Worm (Caenorhabditis elegans): ENCODE measurements around the gene lido-14.

lido-14 gene

ce11 chrII:3327104-3327503, 31.8 kb upstream of the lido-14 start, which contains the start of gene Y46D2A.3:
Gene Y46D2A.3 (minus strand): TSS chrII:3327204.
- TF ChIP-seq tbx-8 (GFP tag; optimal IDR thresholded peaks at IDR 0.05) = no peak
- TF ChIP-seq mep-1 (tag; optimal IDR thresholded peaks at IDR 0.05) = no peak
- TF ChIP-seq unc-39 (tag; optimal IDR thresholded peaks at IDR 0.05) = no peak
- no peak for TF ChIP-seq drap-1 (GFP tag; optimal IDR thresholded peaks at IDR 0.05)
- no peak for TF ChIP-seq M03D4.4 (tag; optimal IDR thresholded peaks at IDR 0.05)
- TF ChIP-seq blmp-1 (tag; optimal IDR thresholded peaks at IDR 0.05) = no peak
- no peak for TF ChIP-seq unc-62 (GFP tag; optimal IDR thresholded peaks at IDR 0.05)

DNA sequence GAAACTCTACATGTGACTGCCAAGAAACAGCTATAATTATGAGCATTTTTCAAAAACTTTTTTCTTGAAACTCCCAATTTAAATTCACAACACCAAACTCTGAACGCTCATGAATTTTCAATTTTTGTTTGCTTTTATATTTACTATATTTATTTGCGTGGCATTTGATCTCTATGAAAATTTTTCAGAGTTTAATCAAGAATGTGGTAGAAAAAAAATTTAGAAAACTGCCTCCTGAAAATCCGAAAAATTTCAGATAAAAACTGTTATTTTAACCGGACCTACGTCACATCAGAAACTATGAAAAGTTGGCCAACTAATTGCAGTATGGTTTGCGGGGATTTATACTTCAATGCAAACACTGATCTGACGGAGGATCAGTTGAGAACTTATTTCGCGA, 26.9 kb upstream of the lido-14 start, which contains the start of gene irld-27:
TSS of gene irld-27 (plus strand) at position 301 of the 400 bp plus-strand sequence.
- TF ChIP-seq lin-13 (tag; optimal IDR thresholded peaks at IDR 0.05) (no peak), lsy-2 (tag; optimal IDR thresholded peaks at IDR 0.05) (no peak), flh-1 (GFP tag; optimal IDR thresholded peaks at IDR 0.05) (no peak), snpc-4 (tag; optimal IDR thresholded peaks at IDR 0.05) (no peak), lin-32 (GFP tag; optimal IDR thresholded peaks at IDR 0.05) (no peak), ceh-39 (tag; optimal IDR thresholded peaks at IDR 0.05) (no peak), drap-1 (GFP tag; optimal IDR thresholded peaks at IDR 0.05) (no peak), M03D4.4 (tag; optimal IDR thresholded peaks at IDR 0.05) (no peak), nhr-12 (tag; optimal IDR thresholded peaks at IDR 0.05) (no peak), sem-2 (GFP tag; optimal IDR thresholded peaks at IDR 0.05) (no peak), zip-8 (tag; optimal IDR thresholded peaks at IDR 0.05) (no peak), hlh-1 (tag; optimal IDR thresholded peaks at IDR 0.05) (no peak), unc-39 (tag; optimal IDR thresholded peaks at IDR 0.05) (no peak), tbx-8 (GFP tag; optimal IDR thresholded peaks at IDR 0.05) (no peak)

ce11 chrII:3337039-3337438, 21.9 kb upstream of the lido-14 start, which contains the start of gene F14D2.19:
Gene F14D2.19 (minus strand): TSS chrII:3337139.
- TF ChIP-seq ceh-83 (GFP tag; optimal IDR thresholded peaks at IDR 0.05) (no peak), ham-2 (GFP tag; optimal IDR thresholded peaks at IDR 0.05) (no peak), mep-1 (tag; optimal IDR thresholded peaks at IDR 0.05) (no peak), ceh-43 (GFP tag; optimal IDR thresholded peaks at IDR 0.05) (no peak), drap-1 (GFP tag; optimal IDR thresholded peaks at IDR 0.05) (no peak), tbx-8 (GFP tag; optimal IDR thresholded peaks at IDR 0.05) (no peak), elt-1 (tag; optimal IDR thresholded peaks at IDR 0.05; ENCODE audit: borderline replicate concordance, insufficient read depth) (no peak)

DNA sequence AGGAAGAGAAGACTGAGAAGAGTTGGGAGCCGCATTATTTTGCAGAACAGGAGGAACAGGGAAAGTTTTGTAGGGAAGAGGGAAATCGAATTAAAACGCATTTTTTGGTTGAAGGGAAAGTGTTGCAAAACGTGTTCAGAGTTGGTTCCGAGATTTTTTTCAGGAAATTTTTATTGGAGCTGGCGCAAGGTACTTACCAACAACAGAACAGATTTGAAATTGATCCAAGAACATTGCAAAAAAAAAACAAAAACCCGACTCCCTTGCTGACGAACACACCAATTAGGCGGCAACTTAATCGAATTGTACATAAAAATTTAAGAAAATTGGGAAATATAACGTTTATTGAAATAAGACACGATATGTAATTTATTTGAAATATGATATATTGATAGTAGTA, 20.4 kb upstream of the lido-14 start, which contains the start of gene F14D2.7:
TSS of gene F14D2.7 (minus strand) at position 101 of the 400 bp plus-strand sequence.
- TF ChIP-seq cnd-1 (tag; optimal IDR thresholded peaks at IDR 0.05) = no peak
- TF ChIP-seq ceh-39 (tag; optimal IDR thresholded peaks at IDR 0.05) = no peak
- no peak for TF ChIP-seq nhr-28 (tag; optimal IDR thresholded peaks at IDR 0.05)
- no peak for TF ChIP-seq tbx-8 (GFP tag; optimal IDR thresholded peaks at IDR 0.05)
- no peak for TF ChIP-seq elt-3 (tag; optimal IDR thresholded peaks at IDR 0.05)
- TF ChIP-seq unc-120 (tag; optimal IDR thresholded peaks at IDR 0.05; ENCODE audit: poor library complexity, severe bottlenecking) = no peak
- no peak for TF ChIP-seq nhr-12 (tag; optimal IDR thresholded peaks at IDR 0.05)
- TF ChIP-seq mep-1 (tag; optimal IDR thresholded peaks at IDR 0.05) = no peak
- TF ChIP-seq ceh-43 (GFP tag; optimal IDR thresholded peaks at IDR 0.05) = no peak
- TF ChIP-seq nhr-2 (tag; optimal IDR thresholded peaks at IDR 0.05) = no peak
- no peak for TF ChIP-seq sem-2 (GFP tag; optimal IDR thresholded peaks at IDR 0.05)
- TF ChIP-seq bed-3 (GFP tag; optimal IDR thresholded peaks at IDR 0.05) = no peak
- no peak for TF ChIP-seq zip-8 (tag; optimal IDR thresholded peaks at IDR 0.05)
- no peak for TF ChIP-seq mab-5 (tag; optimal IDR thresholded peaks at IDR 0.05)
- no peak for TF ChIP-seq nhr-76 (tag; optimal IDR thresholded peaks at IDR 0.05)
- no peak for TF ChIP-seq lin-32 (GFP tag; optimal IDR thresholded peaks at IDR 0.05)
- TF ChIP-seq nhr-237 (tag; optimal IDR thresholded peaks at IDR 0.05) = no peak
- TF ChIP-seq flh-1 (GFP tag; optimal IDR thresholded peaks at IDR 0.05) = no peak

DNA sequence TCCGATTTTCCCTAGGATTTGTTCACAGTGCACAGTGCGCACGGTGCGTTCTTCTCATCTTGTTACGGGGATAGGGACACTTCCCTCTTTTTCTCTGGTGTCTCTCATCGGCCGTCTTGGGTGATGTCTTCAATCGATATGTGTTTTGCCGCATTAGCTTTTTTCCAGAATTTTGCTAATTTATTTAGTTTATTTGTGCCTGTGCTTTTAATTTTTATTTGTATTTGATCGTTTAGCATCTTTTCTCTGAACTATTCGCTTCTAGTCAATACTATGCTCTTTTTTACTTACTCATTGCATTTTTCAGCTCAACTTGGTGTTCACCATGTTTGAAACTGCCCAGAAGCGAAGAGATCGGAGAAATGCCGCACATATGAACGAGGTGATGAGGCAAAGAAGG, 18.7 kb upstream of the lido-14 start, which contains the start of gene F14D2.5:
TSS of gene F14D2.5 (plus strand) at position 301 of the 400 bp plus-strand sequence.
- peak; percentile 64 for TF ChIP-seq ceh-83 (GFP tag; optimal IDR thresholded peaks at IDR 0.05)
- no peak for TF ChIP-seq bed-3 (GFP tag; optimal IDR thresholded peaks at IDR 0.05)
- no peak for TF ChIP-seq blmp-1 (tag; optimal IDR thresholded peaks at IDR 0.05)
- no peak for TF ChIP-seq flh-1 (GFP tag; optimal IDR thresholded peaks at IDR 0.05)
- TF ChIP-seq unc-62 (GFP tag; optimal IDR thresholded peaks at IDR 0.05) = no peak
- no peak for TF ChIP-seq lin-13 (tag; optimal IDR thresholded peaks at IDR 0.05)
- TF ChIP-seq nhr-237 (tag; optimal IDR thresholded peaks at IDR 0.05) = no peak

Data from whole organism, mixed stage, embryonic.